Fruit fly (Drosophila melanogaster) whole organism, pupa: ENCODE measurements around the gene pr.
A peak's percentile ranks its signal among the peaks of the same experiment; 100 is the strongest.

ENCODE experiments used
- CG10348 ChIP-seq: fragments of 200-800 bp; sonication (Bioruptor generic); IDR thresholded peaks from 2 replicates; pipeline ENCODE4 v1.3.6; 2022; ENCODE audit warnings: missing biosample characterization, missing genetic modification characterization
- CG12605 ChIP-seq: fragments of 200-800 bp; sonication (Bioruptor generic); IDR thresholded peaks from 2 replicates; pipeline ENCODE4 v1.3.6; 2022; ENCODE audit warnings: missing biosample characterization, missing genetic modification characterization
- CG13204 ChIP-seq: fragments of 200-800 bp; sonication (Bioruptor generic); optimal IDR thresholded peaks from 2 replicates; lab custom pipeline; 2018; ENCODE audit warnings: missing biosample characterization, mild to moderate bottlenecking, missing genetic modification characterization, moderate library complexity
- CG14655 ChIP-seq: fragments of 200-800 bp; sonication (Bioruptor generic); optimal IDR thresholded peaks from 3 replicates; lab custom pipeline; 2017; ENCODE audit warnings: mild to moderate bottlenecking, missing biosample characterization, missing genetic modification reagents, missing genetic modification characterization
- CG15710 ChIP-seq: fragments of 200-800 bp; sonication (Bioruptor generic); optimal IDR thresholded peaks from 2 replicates; lab custom pipeline; 2018; ENCODE audit warnings: missing biosample characterization, mild to moderate bottlenecking, missing genetic modification characterization, moderate library complexity
- CG17806 ChIP-seq: fragments of 200-800 bp; sonication (Bioruptor generic); optimal IDR thresholded peaks from 2 replicates; lab custom pipeline; 2018; ENCODE audit warnings: missing biosample characterization, mild to moderate bottlenecking, missing genetic modification characterization, moderate library complexity
- CG32121 ChIP-seq: fragments of 200-800 bp; sonication (Bioruptor generic); IDR thresholded peaks from 2 replicates; pipeline ENCODE4 v1.3.6; 2022; ENCODE audit warnings: missing biosample characterization, missing genetic modification characterization
- CG34367 ChIP-seq: fragments of 200-800 bp; sonication (Bioruptor generic); optimal IDR thresholded peaks from 2 replicates; lab custom pipeline; 2018; ENCODE audit warnings: missing biosample characterization, mild to moderate bottlenecking, missing genetic modification characterization
- CG4496 ChIP-seq: fragments of 200-800 bp; sonication (Bioruptor generic); IDR thresholded peaks from 3 replicates; pipeline ENCODE4 v1.3.6; 2022; ENCODE audit warnings: missing biosample characterization, missing genetic modification characterization
- CG8159 ChIP-seq: fragments of 200-800 bp; sonication (Bioruptor generic); optimal IDR thresholded peaks from 3 replicates; lab custom pipeline; 2018; ENCODE audit warnings: missing biosample characterization, mild to moderate bottlenecking, missing genetic modification characterization, moderate library complexity
- CG8301 ChIP-seq: fragments of 200-800 bp; sonication (Bioruptor generic); optimal IDR thresholded peaks from 2 replicates; lab custom pipeline; 2018; ENCODE audit warnings: missing biosample characterization, mild to moderate bottlenecking, missing genetic modification characterization
- CG9948 ChIP-seq: fragments of 200-800 bp; sonication (Bioruptor generic); optimal IDR thresholded peaks from 2 replicates; lab custom pipeline; 2018; ENCODE audit warnings: missing biosample characterization, mild to moderate bottlenecking, missing genetic modification characterization, moderate library complexity
- D1 ChIP-seq: fragments of 200-800 bp; sonication (Bioruptor generic); optimal IDR thresholded peaks from 2 replicates; lab custom pipeline; 2018; ENCODE audit warnings: missing biosample characterization, mild to moderate bottlenecking, missing genetic modification characterization, moderate library complexity
- EcR ChIP-seq: fragments of 200-800 bp; sonication (Bioruptor generic); optimal IDR thresholded peaks from 3 replicates; lab custom pipeline; 2019; ENCODE audit warnings: missing biosample characterization, missing genetic modification characterization, mild to moderate bottlenecking, moderate library complexity, missing genetic modification reagents
- Ets98B ChIP-seq: fragments of 200-800 bp; sonication (Bioruptor generic); IDR thresholded peaks from 2 replicates; pipeline ENCODE4 v1.3.6; 2022; ENCODE audit warnings: missing biosample characterization, missing genetic modification characterization
- Pif1A ChIP-seq: fragments of 200-800 bp; sonication (Bioruptor generic); optimal IDR thresholded peaks from 3 replicates; lab custom pipeline; 2016; ENCODE audit warnings: missing biosample characterization, missing genetic modification characterization
- Pif1B ChIP-seq: fragments of 200-800 bp; sonication (Bioruptor generic); optimal IDR thresholded peaks from 3 replicates; lab custom pipeline; 2016; ENCODE audit warnings: missing biosample characterization, missing genetic modification characterization
- Snoo ChIP-seq: fragments of 200-800 bp; sonication (Bioruptor generic); optimal IDR thresholded peaks from 3 replicates; lab custom pipeline; 2017; ENCODE audit warnings: missing biosample characterization, mild to moderate bottlenecking, missing genetic modification characterization, inconsistent platforms
- fd96Ca ChIP-seq: fragments of 200-800 bp; sonication (Bioruptor generic); IDR thresholded peaks from 3 replicates; pipeline ENCODE4 v1.3.6; 2022; ENCODE audit warnings: missing biosample characterization, missing genetic modification characterization
- gl ChIP-seq: fragments of 200-800 bp; sonication (Bioruptor generic); optimal IDR thresholded peaks from 2 replicates; lab custom pipeline; 2018; ENCODE audit warnings: missing biosample characterization, mild to moderate bottlenecking, missing genetic modification characterization
- rn ChIP-seq: fragments of 200-800 bp; sonication (Bioruptor generic); IDR thresholded peaks from 2 replicates; pipeline ENCODE4 v1.3.6; 2022; ENCODE audit warnings: missing biosample characterization, missing genetic modification characterization

pr gene

dm6 chr2L:20115865-20116264, 40.6 kb upstream of the pr start:
- TF ChIP-seq EcR (GFP tag; lab: Kevin White, UChicago) (no peak), CG32121 (GFP tag; lab: Robert Waterston, UW) (no peak), D1 (tag; lab: Kevin White, UChicago) (no peak)

dm6 chr2L:20106595-20106994, 31.3 kb upstream of the pr start:
- TF ChIP-seq Pif1B (GFP tag; lab: Kevin White, UChicago) = no peak
- TF ChIP-seq rn (GFP tag; lab: Robert Waterston, UW) = no peak
- TF ChIP-seq Pif1A (GFP tag; lab: Kevin White, UChicago) = no peak
- TF ChIP-seq CG10348 (GFP tag; lab: Robert Waterston, UW) = no peak
- TF ChIP-seq fd96Ca (GFP tag; lab: Robert Waterston, UW) = no peak
- no peak for TF ChIP-seq CG9948 (tag; lab: Kevin White, UChicago)
- no peak for TF ChIP-seq CG12605 (GFP tag; lab: Robert Waterston, UW)
- no peak for TF ChIP-seq Ets98B (GFP tag; lab: Robert Waterston, UW)
- TF ChIP-seq CG15710 = no peak
- TF ChIP-seq gl (tag; lab: Kevin White, UChicago) = no peak
- TF ChIP-seq CG8301 (tag; lab: Kevin White, UChicago) = no peak
- no peak for TF ChIP-seq CG17806 (tag; lab: Kevin White, UChicago)
- no peak for TF ChIP-seq CG14655 (GFP tag; lab: Kevin White, UChicago)
- no peak for TF ChIP-seq Snoo (tag; lab: Kevin White, UChicago)
- no peak for TF ChIP-seq CG13204 (GFP tag; lab: Kevin White, UChicago)
- no peak for TF ChIP-seq CG34367 (tag; lab: Kevin White, UChicago)
- no peak for TF ChIP-seq CG4496 (GFP tag; lab: Robert Waterston, UW)
- no peak for TF ChIP-seq CG32121 (GFP tag; lab: Robert Waterston, UW)
- no peak for TF ChIP-seq D1 (tag; lab: Kevin White, UChicago)

DNA sequence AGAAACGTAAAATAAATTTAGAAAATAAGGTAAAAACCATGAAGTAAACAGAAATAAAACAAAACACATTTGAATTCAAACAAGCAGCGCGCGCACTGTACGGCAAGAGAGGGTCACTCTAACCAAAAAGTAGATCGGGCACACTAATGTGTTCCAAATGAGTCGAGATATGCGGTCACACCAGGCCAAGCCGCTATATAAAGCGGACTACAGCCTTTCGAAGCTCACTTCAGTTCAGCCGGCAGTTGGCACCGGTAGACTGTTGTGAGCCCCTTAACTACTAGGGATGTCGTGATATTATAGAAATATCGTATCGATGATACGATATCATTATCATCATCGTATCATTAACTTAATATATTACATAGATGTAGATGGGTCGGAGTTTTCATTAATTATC, 29.3 kb upstream of the pr start:
- no peak for TF ChIP-seq Pif1B (GFP tag; lab: Kevin White, UChicago)
- TF ChIP-seq fd96Ca (GFP tag; lab: Robert Waterston, UW) = no peak
- no peak for TF ChIP-seq Snoo (tag; lab: Kevin White, UChicago)
- no peak for TF ChIP-seq CG4496 (GFP tag; lab: Robert Waterston, UW)
- no peak for TF ChIP-seq EcR (GFP tag; lab: Kevin White, UChicago)
- no peak for TF ChIP-seq CG8159
- no peak for TF ChIP-seq CG9948 (tag; lab: Kevin White, UChicago)
- TF ChIP-seq CG32121 (GFP tag; lab: Robert Waterston, UW) = no peak
- TF ChIP-seq D1 (tag; lab: Kevin White, UChicago) = no peak
- no peak for TF ChIP-seq rn (GFP tag; lab: Robert Waterston, UW)
- TF ChIP-seq CG13204 (GFP tag; lab: Kevin White, UChicago) = no peak
- no peak for TF ChIP-seq CG10348 (GFP tag; lab: Robert Waterston, UW)
- TF ChIP-seq CG17806 (tag; lab: Kevin White, UChicago) = no peak
- no peak for TF ChIP-seq CG15710
- TF ChIP-seq CG14655 (GFP tag; lab: Kevin White, UChicago) = no peak
- TF ChIP-seq Pif1A (GFP tag; lab: Kevin White, UChicago) = no peak
- no peak for TF ChIP-seq CG8301 (tag; lab: Kevin White, UChicago)
- no peak for TF ChIP-seq Ets98B (GFP tag; lab: Robert Waterston, UW)
- TF ChIP-seq, all 21 proteins: peak for 0

- TF ChIP-seq Ets98B (GFP tag; lab: Robert Waterston, UW) = no peak
- TF ChIP-seq D1 (tag; lab: Kevin White, UChicago) = no peak
- no peak for TF ChIP-seq Pif1A (GFP tag; lab: Kevin White, UChicago)
- no peak for TF ChIP-seq gl (tag; lab: Kevin White, UChicago)
- no peak for TF ChIP-seq CG9948 (tag; lab: Kevin White, UChicago)
- TF ChIP-seq CG8159 = no peak
- no peak for TF ChIP-seq CG13204 (GFP tag; lab: Kevin White, UChicago)
- no peak for TF ChIP-seq CG17806 (tag; lab: Kevin White, UChicago)
- no peak for TF ChIP-seq rn (GFP tag; lab: Robert Waterston, UW)
Observed at dm6 chr2L:20104050-20104449, 28.8 kb upstream of the pr start, which contains the start of gene CG13970. Gene CG13970, minus strand, starts transcription at chr2L:20104150.

DNA sequence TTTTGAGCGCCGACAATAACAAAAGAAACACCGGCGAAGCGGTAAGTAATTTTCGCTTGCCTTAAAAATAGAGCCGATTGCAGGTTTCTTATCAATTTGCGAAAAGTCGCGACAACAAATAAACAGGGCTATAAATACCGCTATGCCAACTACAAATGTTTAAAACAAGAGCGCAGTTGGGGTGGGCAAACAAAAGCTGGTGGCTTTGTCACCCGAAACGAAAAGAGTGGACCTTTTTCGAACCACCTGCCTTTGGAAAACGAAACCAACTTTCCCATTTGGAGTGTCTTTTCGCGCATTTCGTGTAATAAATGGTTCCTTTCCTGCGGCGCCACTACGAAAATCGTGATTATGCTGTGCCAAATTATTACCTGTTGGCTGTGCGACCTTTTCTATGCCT, 22.9 kb upstream of the pr start:
- TF ChIP-seq CG13204 (GFP tag; lab: Kevin White, UChicago) = no peak
- TF ChIP-seq D1 (tag; lab: Kevin White, UChicago) = no peak
- TF ChIP-seq CG8159 = peak; percentile 87
- no peak for TF ChIP-seq Snoo (tag; lab: Kevin White, UChicago)
- 0 out of 2 replicates have a peak, but pooled peaks have one; percentile 13 for TF ChIP-seq CG12605 (GFP tag; lab: Robert Waterston, UW)
- no peak for TF ChIP-seq CG9948 (tag; lab: Kevin White, UChicago)
- no peak for TF ChIP-seq CG10348 (GFP tag; lab: Robert Waterston, UW)
- TF ChIP-seq EcR (GFP tag; lab: Kevin White, UChicago) = no peak
- no peak for TF ChIP-seq CG15710
- TF ChIP-seq gl (tag; lab: Kevin White, UChicago) = no peak
- TF ChIP-seq Ets98B (GFP tag; lab: Robert Waterston, UW) = peak; percentile 5; the same call in 1 of the 2 replicates
- TF ChIP-seq rn (GFP tag; lab: Robert Waterston, UW) = no peak

- no peak for TF ChIP-seq Pif1B (GFP tag; lab: Kevin White, UChicago)
- peak; percentile 13; the same call in 1 of the 3 replicates for TF ChIP-seq fd96Ca (GFP tag; lab: Robert Waterston, UW)
- TF ChIP-seq EcR (GFP tag; lab: Kevin White, UChicago) = no peak
- TF ChIP-seq CG10348 (GFP tag; lab: Robert Waterston, UW) = no peak
- no peak for TF ChIP-seq CG8301 (tag; lab: Kevin White, UChicago)
- no peak for TF ChIP-seq Pif1A (GFP tag; lab: Kevin White, UChicago)
- TF ChIP-seq D1 (tag; lab: Kevin White, UChicago) = no peak
- TF ChIP-seq gl (tag; lab: Kevin White, UChicago) = no peak
- TF ChIP-seq rn (GFP tag; lab: Robert Waterston, UW) = no peak
- TF ChIP-seq CG34367 (tag; lab: Kevin White, UChicago) = no peak
- TF ChIP-seq CG14655 (GFP tag; lab: Kevin White, UChicago) = no peak
- no peak for TF ChIP-seq CG13204 (GFP tag; lab: Kevin White, UChicago)
- TF ChIP-seq Ets98B (GFP tag; lab: Robert Waterston, UW) = peak; percentile 22
- TF ChIP-seq CG4496 (GFP tag; lab: Robert Waterston, UW) = peak; percentile 8; the same call in 1 of the 3 replicates
- no peak for TF ChIP-seq CG9948 (tag; lab: Kevin White, UChicago)
- no peak for TF ChIP-seq CG17806 (tag; lab: Kevin White, UChicago)
- TF ChIP-seq CG15710 = no peak
- TF ChIP-seq CG8159 = no peak
- no peak for TF ChIP-seq CG12605 (GFP tag; lab: Robert Waterston, UW)
- TF ChIP-seq CG32121 (GFP tag; lab: Robert Waterston, UW) = no peak
- no peak for TF ChIP-seq Snoo (tag; lab: Kevin White, UChicago)
Observed at dm6 chr2L:20097773-20098172, 22.5 kb upstream of the pr start.
